Fruit fly (Drosophila melanogaster) Kc167 (cell line): ENCODE measurements around the gene Or65a.

Experiments used
- Myc ChIP-seq: fragments of >200 bp; optimal IDR thresholded peaks from 2 replicates; lab custom pipeline; 2017; ENCODE audit warnings: missing external identifiers
- Sin3A ChIP-seq: fragments of >200 bp; optimal IDR thresholded peaks from 2 replicates; lab custom pipeline; 2018; ENCODE audit warnings: missing external identifiers
- insv ChIP-seq: fragments of >200 bp; optimal IDR thresholded peaks from 3 replicates; lab custom pipeline; 2018; ENCODE audit warnings: missing external identifiers
- psq ChIP-seq: fragments of >200 bp; optimal IDR thresholded peaks from 2 replicates; lab custom pipeline; 2017; ENCODE audit warnings: missing external identifiers
- ttk ChIP-seq: sonication (Bioruptor generic); optimal IDR thresholded peaks from 2 replicates; lab custom pipeline; 2017; ENCODE audit warnings: missing external identifiers

DNA sequence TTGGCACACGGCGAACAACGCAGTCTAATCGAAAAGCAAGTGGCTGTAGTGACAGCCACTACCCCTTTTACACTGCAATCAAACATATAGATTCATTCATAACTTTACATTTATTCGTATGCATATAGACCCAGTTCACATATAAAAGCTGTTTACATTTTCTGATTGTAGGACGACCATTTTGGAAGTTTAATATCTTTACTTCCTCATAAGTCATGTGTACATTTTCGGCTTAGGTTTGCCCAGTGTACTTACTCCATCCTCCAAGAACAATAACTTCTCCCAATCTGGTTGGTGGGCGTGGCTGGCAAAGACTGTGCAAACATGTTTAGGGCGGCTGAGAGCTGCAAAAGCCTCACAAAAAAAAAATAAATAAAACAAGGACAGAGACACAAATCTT lies 17.9 kb downstream of the Or65a start:
- TF ChIP-seq ttk (lab: Kevin White, UChicago) (no peak), psq (lab: Kevin White, UChicago) (no peak), Sin3A (lab: Kevin White, UChicago) (no peak), insv (no peak), Myc (lab: Kevin White, UChicago) (no peak)
